Fruit fly (Drosophila melanogaster) whole organism, embryonic: ENCODE measurements around the gene CG5056.

ENCODE experiments used
- BtbVII ChIP-seq: fragments of 200-800 bp; sonication (Bioruptor generic); optimal IDR thresholded peaks from 3 replicates; lab custom pipeline; 2017; ENCODE audit warnings: missing biosample characterization, mild to moderate bottlenecking, missing genetic modification characterization
- CG10366 ChIP-seq: fragments of 200-800 bp; sonication (Bioruptor generic); IDR thresholded peaks from 2 replicates; pipeline ENCODE4 v1.3.6; 2022; ENCODE audit warnings: missing biosample characterization, missing genetic modification characterization
- CG13894 ChIP-seq: fragments of 200-800 bp; sonication (Bioruptor generic); optimal IDR thresholded peaks from 3 replicates; lab custom pipeline; 2018; ENCODE audit warnings: missing biosample characterization, mild to moderate bottlenecking, missing genetic modification characterization, moderate library complexity
- CG15073 ChIP-seq: fragments of 200-800 bp; sonication (Bioruptor generic); optimal IDR thresholded peaks from 2 replicates; lab custom pipeline; 2016; ENCODE audit warnings: missing biosample characterization, missing genetic modification characterization
- CG1647 ChIP-seq: fragments of 200-800 bp; sonication (Bioruptor generic); optimal IDR thresholded peaks from 3 replicates; lab custom pipeline; 2016; ENCODE audit warnings: missing biosample characterization, missing genetic modification characterization
- CG18476 ChIP-seq: fragments of 200-800 bp; sonication (Bioruptor generic); optimal IDR thresholded peaks from 2 replicates; lab custom pipeline; 2016; ENCODE audit warnings: missing biosample characterization, mild to moderate bottlenecking, missing genetic modification characterization
- CG2116 ChIP-seq: fragments of 200-800 bp; sonication (Bioruptor generic); optimal IDR thresholded peaks from 3 replicates; lab custom pipeline; 2018; ENCODE audit warnings: missing biosample characterization, mild to moderate bottlenecking, missing genetic modification characterization
- CG3407 ChIP-seq: fragments of 200-800 bp; sonication (Bioruptor generic); optimal IDR thresholded peaks from 2 replicates; lab custom pipeline; 2018; ENCODE audit warnings: missing biosample characterization, mild to moderate bottlenecking, missing genetic modification characterization
- CG34422 ChIP-seq: fragments of 200-800 bp; sonication (Bioruptor generic); IDR thresholded peaks from 3 replicates; pipeline ENCODE4 v1.3.6; 2022; ENCODE audit warnings: missing biosample characterization, missing genetic modification characterization
- CG4328 ChIP-seq: fragments of 200-800 bp; sonication (Bioruptor generic); optimal IDR thresholded peaks from 3 replicates; lab custom pipeline; 2017; ENCODE audit warnings: missing biosample characterization, missing genetic modification reagents, missing genetic modification characterization
- CG6654 ChIP-seq: fragments of 200-800 bp; sonication (Bioruptor generic); optimal IDR thresholded peaks from 2 replicates; lab custom pipeline; 2017; ENCODE audit warnings: missing biosample characterization, mild to moderate bottlenecking, missing genetic modification characterization
- CG7372 ChIP-seq: fragments of 200-800 bp; sonication (Bioruptor generic); IDR thresholded peaks from 2 replicates; pipeline ENCODE4 v1.3.6; 2022; ENCODE audit warnings: missing biosample characterization, missing genetic modification characterization
- CG9932 ChIP-seq: fragments of 200-800 bp; sonication (Bioruptor generic); IDR thresholded peaks from 2 replicates; pipeline ENCODE4 v1.3.6; 2022; ENCODE audit warnings: missing biosample characterization, missing genetic modification characterization
- CkIIα-i1 ChIP-seq: fragments of 200-800 bp; sonication (Bioruptor generic); IDR thresholded peaks from 2 replicates; pipeline ENCODE4 v1.3.6; 2022; ENCODE audit warnings: missing biosample characterization, missing genetic modification characterization
- Dfd ChIP-seq, 2 experiments: fragments of >200 bp; optimal IDR thresholded peaks; 2 replicates each; lab custom pipeline; 2017; ENCODE audit warnings: missing biosample characterization in 2 of 2, missing genetic modification characterization in 2 of 2
- Dip3 ChIP-seq: fragments of 200-800 bp; sonication (Bioruptor generic); optimal IDR thresholded peaks from 3 replicates; lab custom pipeline; 2016; ENCODE audit warnings: missing biosample characterization, missing genetic modification characterization
- Ets97D ChIP-seq: fragments of 200-800 bp; sonication (Bioruptor generic); optimal IDR thresholded peaks from 3 replicates; lab custom pipeline; 2016; ENCODE audit warnings: missing biosample characterization, missing genetic modification characterization
- Fer1 ChIP-seq: fragments of 200-800 bp; sonication (Bioruptor generic); optimal IDR thresholded peaks from 2 replicates; lab custom pipeline; 2017; ENCODE audit warnings: missing biosample characterization, mild to moderate bottlenecking, missing genetic modification characterization
- Hand ChIP-seq: fragments of 200-800 bp; sonication (Bioruptor generic); optimal IDR thresholded peaks from 2 replicates; lab custom pipeline; 2017; ENCODE audit warnings: mild to moderate bottlenecking, missing biosample characterization, missing genetic modification reagents, missing genetic modification characterization
- Hr78 ChIP-seq, 2 experiments: fragments of 200-800 bp in 1 of 2; fragments of >200 bp in 1 of 2; sonication (Bioruptor generic) in 1 of 2; optimal IDR thresholded peaks; 2 replicates each; lab custom pipeline; 2017 to 2019; ENCODE audit warnings: missing biosample characterization in 2 of 2, missing genetic modification characterization in 2 of 2, mild to moderate bottlenecking in 1 of 2, moderate library complexity in 1 of 2
- Hsf ChIP-seq: fragments of 200-800 bp; sonication (Bioruptor generic); optimal IDR thresholded peaks from 3 replicates; lab custom pipeline; 2016; ENCODE audit warnings: missing biosample characterization, missing genetic modification characterization
- Mes4 ChIP-seq: fragments of 200-800 bp; sonication (Bioruptor generic); optimal IDR thresholded peaks from 2 replicates; lab custom pipeline; 2016; ENCODE audit warnings: missing biosample characterization, missing genetic modification characterization
- Nf-YB ChIP-seq: fragments of 200-800 bp; sonication (Bioruptor generic); optimal IDR thresholded peaks from 3 replicates; lab custom pipeline; 2019; ENCODE audit warnings: missing biosample characterization, mild to moderate bottlenecking, missing genetic modification characterization, moderate library complexity
- Oaz ChIP-seq: fragments of 200-800 bp; sonication (Bioruptor generic); IDR thresholded peaks from 2 replicates; pipeline ENCODE4 v1.3.6; 2022; ENCODE audit warnings: missing biosample characterization, missing genetic modification characterization
- Side ChIP-seq: fragments of 200-800 bp; sonication (Bioruptor generic); optimal IDR thresholded peaks from 2 replicates; lab custom pipeline; 2016; ENCODE audit warnings: missing biosample characterization, missing genetic modification characterization
- Sox100B ChIP-seq: fragments of 200-800 bp; sonication (Bioruptor generic); optimal IDR thresholded peaks from 3 replicates; lab custom pipeline; 2018; ENCODE audit warnings: missing biosample characterization, mild to moderate bottlenecking, missing genetic modification characterization
- cg ChIP-seq: fragments of 200-800 bp; sonication (Bioruptor generic); optimal IDR thresholded peaks from 3 replicates; lab custom pipeline; 2019; ENCODE audit warnings: missing biosample characterization, mild to moderate bottlenecking, missing genetic modification characterization, moderate library complexity
- ci ChIP-seq: fragments of 200-800 bp; sonication (Bioruptor generic); IDR thresholded peaks from 3 replicates; pipeline ENCODE4 v1.3.6; 2022; ENCODE audit warnings: missing biosample characterization, missing genetic modification characterization
- corto ChIP-seq: fragments of 200-800 bp; sonication (Bioruptor generic); optimal IDR thresholded peaks from 2 replicates; lab custom pipeline; 2016; ENCODE audit warnings: missing biosample characterization, mild to moderate bottlenecking, missing genetic modification characterization, moderate library complexity
- croc ChIP-seq: fragments of 200-800 bp; sonication (Bioruptor generic); conservative IDR thresholded peaks from 3 replicates; pipeline ENCODE4 v1.3.6; 2022; ENCODE audit warnings: missing biosample characterization, missing genetic modification characterization
- da ChIP-seq: fragments of 200-800 bp; sonication (Bioruptor generic); optimal IDR thresholded peaks from 2 replicates; lab custom pipeline; 2016; ENCODE audit warnings: missing biosample characterization, missing genetic modification characterization
- dimm ChIP-seq: fragments of 200-800 bp; sonication (Bioruptor generic); IDR thresholded peaks from 2 replicates; pipeline ENCODE4 v1.3.6; 2022; ENCODE audit warnings: missing biosample characterization, missing genetic modification characterization
- disco-r ChIP-seq: fragments of 200-800 bp; sonication (Bioruptor generic); optimal IDR thresholded peaks from 2 replicates; lab custom pipeline; 2016; ENCODE audit warnings: missing biosample characterization, missing genetic modification characterization
- en ChIP-seq: fragments of 200-800 bp; sonication (Bioruptor generic); optimal IDR thresholded peaks from 2 replicates; lab custom pipeline; 2016; ENCODE audit warnings: missing biosample characterization, missing genetic modification characterization
- esg ChIP-seq: fragments of 200-800 bp; sonication (Bioruptor generic); conservative IDR thresholded peaks from 2 replicates; pipeline ENCODE4 v1.3.6; 2022; ENCODE audit warnings: missing biosample characterization, missing genetic modification characterization
- grau ChIP-seq: fragments of 200-800 bp; optimal IDR thresholded peaks from 3 replicates; lab custom pipeline; 2019; ENCODE audit warnings: missing biosample characterization, mild to moderate bottlenecking, missing genetic modification characterization, moderate library complexity
- gsb-n ChIP-seq: fragments of 200-800 bp; sonication (Bioruptor generic); optimal IDR thresholded peaks from 3 replicates; lab custom pipeline; 2018; ENCODE audit warnings: missing biosample characterization, mild to moderate bottlenecking, missing genetic modification characterization
- h ChIP-seq: fragments of >200 bp; optimal IDR thresholded peaks from 2 replicates; lab custom pipeline; 2017
- jumu ChIP-seq: fragments of 200-800 bp; sonication (Bioruptor generic); optimal IDR thresholded peaks from 3 replicates; lab custom pipeline; 2016; ENCODE audit warnings: missing biosample characterization, missing genetic modification characterization
- knrl ChIP-seq: fragments of 200-800 bp; sonication (Bioruptor generic); IDR thresholded peaks from 3 replicates; pipeline ENCODE4 v1.3.6; 2022; ENCODE audit warnings: missing biosample characterization, missing genetic modification characterization; ENCODE audit not compliant: partially characterized antibody
- luna ChIP-seq: fragments of 200-800 bp; sonication (Bioruptor generic); optimal IDR thresholded peaks from 2 replicates; lab custom pipeline; 2016; ENCODE audit warnings: missing biosample characterization, missing genetic modification characterization
- nmo ChIP-seq: fragments of 200-800 bp; sonication (Bioruptor generic); optimal IDR thresholded peaks from 2 replicates; lab custom pipeline; 2018; ENCODE audit warnings: missing biosample characterization, mild to moderate bottlenecking, missing genetic modification characterization, moderate library complexity
- nom ChIP-seq: fragments of 200-800 bp; sonication (Bioruptor generic); optimal IDR thresholded peaks from 2 replicates; lab custom pipeline; 2017; ENCODE audit warnings: missing biosample characterization, missing genetic modification characterization, mild to moderate bottlenecking, moderate library complexity, missing genetic modification reagents
- pan ChIP-seq, 4 experiments: fragments of >200 bp in 3 of 4; fragments of 200-800 bp in 1 of 4; sonication (Bioruptor generic) in 1 of 4; optimal IDR thresholded peaks in 3 of 4; IDR thresholded peaks in 1 of 4; 2 replicates each; pipeline versions ENCODE4 v1.3.6 to Lab custom; 2017 to 2022; ENCODE audit warnings: missing biosample characterization in 2 of 4, missing genetic modification characterization in 2 of 4, mixed read lengths in 1 of 4
- pita ChIP-seq: fragments of 200-800 bp; sonication (Bioruptor generic); optimal IDR thresholded peaks from 2 replicates; lab custom pipeline; 2017; ENCODE audit warnings: missing biosample characterization, mild to moderate bottlenecking, missing genetic modification characterization
- sens ChIP-seq: fragments of 200-800 bp; sonication (Bioruptor generic); peaks from one replicate; lab custom pipeline; 2016; ENCODE audit warnings: missing biosample characterization, missing genetic modification characterization
- sim ChIP-seq: fragments of 200-800 bp; sonication (Bioruptor generic); IDR thresholded peaks from 2 replicates; pipeline ENCODE4 v1.3.6; 2022; ENCODE audit warnings: missing biosample characterization, missing genetic modification characterization
- sob ChIP-seq: fragments of 200-800 bp; sonication (Bioruptor generic); IDR thresholded peaks from 2 replicates; pipeline ENCODE4 v1.3.6; 2022; ENCODE audit warnings: missing biosample characterization, missing genetic modification characterization
- sr ChIP-seq: fragments of 200-800 bp; sonication (Bioruptor generic); IDR thresholded peaks from 3 replicates; pipeline ENCODE4 v1.3.6; 2022; ENCODE audit warnings: missing biosample characterization, missing genetic modification characterization
- sug ChIP-seq: fragments of 200-800 bp; optimal IDR thresholded peaks from 2 replicates; lab custom pipeline; 2019; ENCODE audit warnings: missing biosample characterization, mild to moderate bottlenecking, missing genetic modification characterization, moderate library complexity
- zf30C ChIP-seq: fragments of 200-800 bp; sonication (Bioruptor generic); optimal IDR thresholded peaks from 3 replicates; lab custom pipeline; 2018; ENCODE audit warnings: missing biosample characterization, mild to moderate bottlenecking, missing genetic modification characterization

The CG5056 gene

dm6 chr2L:10339212-10339721, 27.2 kb upstream of the CG5056 start, which contains the start of gene SamDC (continued):
- TF ChIP-seq CG7372 (GFP tag; lab: Robert Waterston, UW) (no peak), dimm (GFP tag; lab: Robert Waterston, UW) (no peak), luna (GFP tag; lab: Kevin White, UChicago) (no peak), ci (GFP tag; lab: Robert Waterston, UW) (peak; percentile 66; the same call in 2 of the 3 replicates), CkIIα-i1 (GFP tag; lab: Robert Waterston, UW) (no peak), knrl (GFP tag; lab: Robert Waterston, UW) (peak; percentile 87), CG1647 (no peak), jumu (GFP tag; lab: Kevin White, UChicago) (peak; percentile 25), Dfd (GFP tag; optimal IDR thresholded peaks at IDR 0.05; lab: Kevin White, UChicago) (peak in 1 of 2 experiments; percentile 77), CG3407 (GFP tag; lab: Kevin White, UChicago) (no peak), pita (no peak), pan (optimal IDR thresholded peaks at IDR 0.05; lab: Kevin White, UChicago) (no peak), pan (GFP tag; optimal IDR thresholded peaks at IDR 0.05 in 1 of 2, IDR thresholded peaks at IDR 0.05 in 1 of 2) (peak in 1 of 2 experiments; percentile 49), sob (peak; percentile 65; the same call in 1 of the 2 replicates), CG34422 (GFP tag; lab: Robert Waterston, UW) (peak; percentile 72; the same call in 2 of the 3 replicates), Sox100B (GFP tag; lab: Kevin White, UChicago) (peak; percentile 17), CG6654 (GFP tag; lab: Kevin White, UChicago) (no peak), CG9932 (GFP tag; lab: Robert Waterston, UW) (no peak; the same call in 1 of the 2 replicates), Side (GFP tag; lab: Kevin White, UChicago) (peak; percentile 47), da (GFP tag; lab: Kevin White, UChicago) (no peak), CG4328 (no peak), Hand (GFP tag; lab: Kevin White, UChicago) (no peak), sens (GFP tag; lab: Kevin White, UChicago) (peak; percentile 84), CG2116 (GFP tag; lab: Kevin White, UChicago) (peak; percentile 60), Nf-YB (GFP tag; lab: Kevin White, UChicago) (peak; percentile 4), CG15073 (GFP tag; lab: Kevin White, UChicago) (no peak), croc (GFP tag; lab: Robert Waterston, UW) (no peak), en (GFP tag; lab: Kevin White, UChicago) (no peak), Mes4 (GFP tag; lab: Kevin White, UChicago) (no peak), sim (GFP tag; lab: Robert Waterston, UW) (no peak), zf30C (GFP tag; lab: Kevin White, UChicago) (no peak), nmo (GFP tag; lab: Kevin White, UChicago) (peak; percentile 46), CG18476 (GFP tag; lab: Kevin White, UChicago) (no peak), BtbVII (GFP tag; lab: Kevin White, UChicago) (peak; percentile 36), nom (no peak), Dip3 (GFP tag; lab: Kevin White, UChicago) (peak; percentile 24), h (lab: Kevin White, UChicago) (no peak), esg (no peak), Hsf (GFP tag; lab: Kevin White, UChicago) (peak; percentile 36), Hr78 (GFP tag; optimal IDR thresholded peaks at IDR 0.05; lab: Kevin White, UChicago) (peak in 1 of 2 experiments; percentile 67), sug (tag; lab: Kevin White, UChicago) (peak; percentile 48), cg (GFP tag; lab: Kevin White, UChicago) (no peak), sr (GFP tag; lab: Robert Waterston, UW) (no peak), Ets97D (peak; percentile 42), Fer1 (GFP tag; lab: Kevin White, UChicago) (peak; percentile 44), grau (tag; lab: Kevin White, UChicago) (peak; percentile 62), CG10366 (GFP tag; lab: Robert Waterston, UW) (no peak; the same call in 1 of the 2 replicates), corto (peak; percentile 19), CG13894 (peak; percentile 66), gsb-n (tag; lab: Kevin White, UChicago) (peak; percentile 24), disco-r (GFP tag; lab: Kevin White, UChicago) (no peak), Oaz (GFP tag; lab: Robert Waterston, UW) (no peak)
